Worm (Caenorhabditis elegans): ENCODE measurements around the gene nspg-7.2.
A peak's percentile ranks its signal among the peaks of the same experiment; 100 is the strongest.

- TF ChIP-seq F22D6.2 (tag; optimal IDR thresholded peaks at IDR 0.05) (no peak), ceh-58 (GFP tag; IDR thresholded peaks at IDR 0.05) (no peak), lag-1 (GFP tag; IDR thresholded peaks at IDR 0.05) (no peak), ceh-91 (GFP tag; IDR thresholded peaks at IDR 0.05) (no peak), F37B4.10 (GFP tag; IDR thresholded peaks at IDR 0.05) (no peak), dpl-1 (GFP tag; optimal IDR thresholded peaks at IDR 0.05) (no peak), sea-2 (GFP tag; IDR thresholded peaks at IDR 0.05) (no peak), rcor-1 (GFP tag; IDR thresholded peaks at IDR 0.05) (0 out of 2 replicates have a peak, but pooled peaks have one; percentile 12), cebp-1 (GFP tag; IDR thresholded peaks at IDR 0.05) (no peak), cebp-1 (tag; optimal IDR thresholded peaks at IDR 0.05) (no peak)
Observed at ce11 chrIII:3294283-3294793, 36.1 kb upstream of the nspg-7.2 start, which contains the start of the genes Y53G8AR.8 and Y53G8AR.6.
